Fruit fly (Drosophila melanogaster) whole organism, embryonic: Measurements from ENCODE around the gene Kmn1.
A peak's percentile ranks its signal among the peaks of the same experiment; 100 is the strongest.

Source experiments
- B-H1 ChIP-seq: fragments of 200-800 bp; sonication (Bioruptor generic); IDR thresholded peaks from 3 replicates; pipeline ENCODE4 v1.3.6; 2022; ENCODE audit warnings: missing biosample characterization, missing genetic modification characterization
- CG11247 ChIP-seq: fragments of 200-800 bp; sonication (Bioruptor generic); IDR thresholded peaks from 2 replicates; pipeline ENCODE4 v1.3.6; 2022; ENCODE audit warnings: missing biosample characterization, missing genetic modification characterization
- CG12071 ChIP-seq: fragments of 200-800 bp; sonication (Bioruptor generic); optimal IDR thresholded peaks from 3 replicates; lab custom pipeline; 2018; ENCODE audit warnings: missing biosample characterization, mild to moderate bottlenecking, missing genetic modification characterization
- CG13296 ChIP-seq: fragments of 200-800 bp; sonication (Bioruptor generic); optimal IDR thresholded peaks from 3 replicates; lab custom pipeline; 2018; ENCODE audit warnings: missing biosample characterization, mild to moderate bottlenecking, missing genetic modification characterization
- CG14050 ChIP-seq: fragments of 200-800 bp; sonication (Bioruptor generic); IDR thresholded peaks from 3 replicates; pipeline ENCODE4 v1.3.6; 2022; ENCODE audit warnings: missing biosample characterization, missing genetic modification characterization
- CG15269 ChIP-seq: fragments of 200-800 bp; sonication (Bioruptor generic); optimal IDR thresholded peaks from 2 replicates; lab custom pipeline; 2018; ENCODE audit warnings: missing biosample characterization, mild to moderate bottlenecking, missing genetic modification characterization, moderate library complexity
- CG16813 ChIP-seq: fragments of 200-800 bp; sonication (Bioruptor generic); IDR thresholded peaks from 3 replicates; pipeline ENCODE4 v1.3.6; 2022; ENCODE audit warnings: missing biosample characterization, missing genetic modification characterization; ENCODE audit not compliant: partially characterized antibody
- CG17829 ChIP-seq: fragments of 200-800 bp; optimal IDR thresholded peaks from 2 replicates; lab custom pipeline; 2019; ENCODE audit warnings: missing biosample characterization, mild to moderate bottlenecking, missing genetic modification characterization, moderate library complexity
- CG18619 ChIP-seq: fragments of 200-800 bp; sonication (Bioruptor generic); optimal IDR thresholded peaks from 3 replicates; lab custom pipeline; 2017; ENCODE audit warnings: missing biosample characterization, mild to moderate bottlenecking, missing genetic modification characterization
- CG2712 ChIP-seq: fragments of 200-800 bp; optimal IDR thresholded peaks from 3 replicates; lab custom pipeline; 2019; ENCODE audit warnings: missing biosample characterization, mild to moderate bottlenecking, missing genetic modification characterization, moderate library complexity
- CG34376 ChIP-seq: fragments of 200-800 bp; sonication (Bioruptor generic); optimal IDR thresholded peaks from 2 replicates; lab custom pipeline; 2018; ENCODE audit warnings: missing biosample characterization, mild to moderate bottlenecking, missing genetic modification characterization
- CG3726 ChIP-seq: fragments of 200-800 bp; sonication (Bioruptor generic); IDR thresholded peaks from 3 replicates; pipeline ENCODE4, ENCODE4 v1.3.6; 2022; ENCODE audit warnings: missing biosample characterization, missing genetic modification characterization
- CG4854 ChIP-seq: fragments of 200-800 bp; sonication (Bioruptor generic); optimal IDR thresholded peaks from 2 replicates; lab custom pipeline; 2016; ENCODE audit warnings: missing biosample characterization, missing genetic modification characterization, inconsistent platforms
- CG5180 ChIP-seq: fragments of 200-800 bp; sonication (Bioruptor generic); optimal IDR thresholded peaks from 3 replicates; lab custom pipeline; 2017; ENCODE audit warnings: missing biosample characterization, missing genetic modification characterization, mild to moderate bottlenecking, moderate library complexity, missing genetic modification reagents
- CG6683 ChIP-seq: fragments of 200-800 bp; sonication (Bioruptor generic); optimal IDR thresholded peaks from 2 replicates; lab custom pipeline; 2017; ENCODE audit warnings: missing biosample characterization, mild to moderate bottlenecking, missing genetic modification characterization, missing genetic modification reagents
- CG7271 ChIP-seq: fragments of 200-800 bp; sonication (Bioruptor generic); optimal IDR thresholded peaks from 2 replicates; lab custom pipeline; 2018; ENCODE audit warnings: missing biosample characterization, mild to moderate bottlenecking, missing genetic modification characterization, moderate library complexity
- CG8281 ChIP-seq: fragments of 200-800 bp; sonication (Bioruptor generic); optimal IDR thresholded peaks from 2 replicates; lab custom pipeline; 2018; ENCODE audit warnings: missing biosample characterization, mild to moderate bottlenecking, missing genetic modification characterization, moderate library complexity
- CG8944 ChIP-seq: fragments of 200-800 bp; sonication (Bioruptor generic); optimal IDR thresholded peaks from 3 replicates; lab custom pipeline; 2016; ENCODE audit warnings: missing biosample characterization, missing genetic modification characterization
- Chrac-16 ChIP-seq: fragments of 200-800 bp; sonication (Bioruptor generic); optimal IDR thresholded peaks from 3 replicates; lab custom pipeline; 2016; ENCODE audit warnings: missing biosample characterization, missing genetic modification characterization
- CkIIα-i1 ChIP-seq: fragments of 200-800 bp; sonication (Bioruptor generic); IDR thresholded peaks from 2 replicates; pipeline ENCODE4 v1.3.6; 2022; ENCODE audit warnings: missing biosample characterization, missing genetic modification characterization
- D19A ChIP-seq: fragments of 200-800 bp; optimal IDR thresholded peaks from 3 replicates; lab custom pipeline; 2019; ENCODE audit warnings: missing biosample characterization, mild to moderate bottlenecking, missing genetic modification characterization, moderate library complexity
- Drgx ChIP-seq: fragments of 200-800 bp; sonication (Bioruptor generic); IDR thresholded peaks from 2 replicates; pipeline ENCODE4 v1.3.6; 2022; ENCODE audit warnings: missing biosample characterization, missing genetic modification characterization
- HLH4C ChIP-seq: fragments of 200-800 bp; sonication (Bioruptor generic); IDR thresholded peaks from 3 replicates; pipeline ENCODE4 v1.3.6; 2022; ENCODE audit warnings: missing biosample characterization, missing genetic modification characterization; ENCODE audit not compliant: partially characterized antibody
- Hr51 ChIP-seq, 2 experiments: fragments of 200-800 bp; sonication (Bioruptor generic); optimal IDR thresholded peaks; 2 replicates in 1 of 2; 3 replicates in 1 of 2; lab custom pipeline; 2016 to 2018; ENCODE audit warnings: missing biosample characterization in 2 of 2, missing genetic modification characterization in 2 of 2, mild to moderate bottlenecking in 1 of 2, moderate library complexity in 1 of 2
- Hsf ChIP-seq: fragments of 200-800 bp; sonication (Bioruptor generic); optimal IDR thresholded peaks from 3 replicates; lab custom pipeline; 2016; ENCODE audit warnings: missing biosample characterization, missing genetic modification characterization
- Max ChIP-seq: fragments of 200-800 bp; sonication (Bioruptor generic); optimal IDR thresholded peaks from 2 replicates; lab custom pipeline; 2016; ENCODE audit warnings: missing biosample characterization, mild to moderate bottlenecking, missing genetic modification characterization
- Med ChIP-seq: fragments of 200-800 bp; sonication (Bioruptor generic); peaks from one replicate; lab custom pipeline; 2016; ENCODE audit warnings: missing biosample characterization, missing genetic modification characterization, mild to moderate bottlenecking, inconsistent platforms, moderate library complexity
- Nf-YC ChIP-seq: fragments of 200-800 bp; optimal IDR thresholded peaks from 3 replicates; lab custom pipeline; 2019; ENCODE audit warnings: missing biosample characterization, mild to moderate bottlenecking, missing genetic modification characterization, moderate library complexity
- Rx ChIP-seq: fragments of 200-800 bp; sonication (Bioruptor generic); IDR thresholded peaks from 2 replicates; pipeline ENCODE4 v1.3.6; 2022; ENCODE audit warnings: missing biosample characterization, missing genetic modification characterization
- TFAM ChIP-seq: fragments of 200-800 bp; sonication (Bioruptor generic); optimal IDR thresholded peaks from 2 replicates; lab custom pipeline; 2017; ENCODE audit warnings: missing biosample characterization, missing genetic modification characterization, inconsistent platforms
- ato ChIP-seq: fragments of 200-800 bp; sonication (Bioruptor generic); IDR thresholded peaks from 2 replicates; pipeline ENCODE4 v1.3.6; 2022; ENCODE audit warnings: missing biosample characterization, missing genetic modification characterization; ENCODE audit not compliant: partially characterized antibody
- emc ChIP-seq: fragments of 200-800 bp; sonication (Bioruptor generic); optimal IDR thresholded peaks from 2 replicates; lab custom pipeline; 2016; ENCODE audit warnings: missing biosample characterization, missing genetic modification characterization
- fd102C ChIP-seq: fragments of 200-800 bp; sonication (Bioruptor generic); optimal IDR thresholded peaks from 2 replicates; lab custom pipeline; 2018; ENCODE audit warnings: missing biosample characterization, mild to moderate bottlenecking, missing genetic modification characterization, moderate library complexity
- ftz-f1 ChIP-seq: fragments of 200-800 bp; sonication (Bioruptor generic); optimal IDR thresholded peaks from 2 replicates; lab custom pipeline; 2016; ENCODE audit warnings: missing biosample characterization, missing genetic modification characterization
- gce ChIP-seq: fragments of 200-800 bp; sonication (Bioruptor generic); IDR thresholded peaks from 3 replicates; pipeline ENCODE4 v1.3.6; 2022; ENCODE audit warnings: missing biosample characterization, missing genetic modification characterization
- gem ChIP-seq: fragments of 200-800 bp; sonication (Bioruptor generic); optimal IDR thresholded peaks from 2 replicates; lab custom pipeline; 2019; ENCODE audit warnings: missing biosample characterization, mild to moderate bottlenecking, missing genetic modification characterization, moderate library complexity
- gsb-n ChIP-seq: fragments of 200-800 bp; sonication (Bioruptor generic); optimal IDR thresholded peaks from 3 replicates; lab custom pipeline; 2018; ENCODE audit warnings: missing biosample characterization, mild to moderate bottlenecking, missing genetic modification characterization
- klu ChIP-seq: fragments of 200-800 bp; sonication (Bioruptor generic); IDR thresholded peaks from 2 replicates; pipeline ENCODE4 v1.3.6; 2022; ENCODE audit warnings: missing biosample characterization, missing genetic modification characterization
- mirr ChIP-seq: fragments of 200-800 bp; sonication (Bioruptor generic); optimal IDR thresholded peaks from 3 replicates; lab custom pipeline; 2018; ENCODE audit warnings: missing biosample characterization, mild to moderate bottlenecking, missing genetic modification characterization
- mld ChIP-seq: fragments of 200-800 bp; sonication (Bioruptor generic); IDR thresholded peaks from 3 replicates; pipeline ENCODE4 v1.3.6; 2022; ENCODE audit warnings: missing biosample characterization, missing genetic modification characterization; ENCODE audit not compliant: partially characterized antibody
- org-1 ChIP-seq: fragments of 200-800 bp; sonication (Bioruptor generic); optimal IDR thresholded peaks from 2 replicates; lab custom pipeline; 2017; ENCODE audit warnings: missing biosample characterization, missing genetic modification characterization
- otp ChIP-seq: fragments of 200-800 bp; sonication (Bioruptor generic); IDR thresholded peaks from 3 replicates; pipeline ENCODE4, ENCODE4 v1.3.6; 2022; ENCODE audit warnings: missing biosample characterization, missing genetic modification characterization
- peb ChIP-seq: fragments of 200-800 bp; sonication (Bioruptor generic); IDR thresholded peaks from 2 replicates; pipeline ENCODE4 v1.3.6; 2022; ENCODE audit warnings: missing biosample characterization, missing genetic modification characterization
- sd ChIP-seq: fragments of 200-800 bp; sonication (Bioruptor generic); optimal IDR thresholded peaks from 3 replicates; lab custom pipeline; 2018; ENCODE audit warnings: missing biosample characterization, mild to moderate bottlenecking, missing genetic modification characterization, moderate library complexity
- sens ChIP-seq: fragments of 200-800 bp; sonication (Bioruptor generic); peaks from one replicate; lab custom pipeline; 2016; ENCODE audit warnings: missing biosample characterization, missing genetic modification characterization
- sim ChIP-seq: fragments of 200-800 bp; sonication (Bioruptor generic); IDR thresholded peaks from 2 replicates; pipeline ENCODE4 v1.3.6; 2022; ENCODE audit warnings: missing biosample characterization, missing genetic modification characterization
- tio ChIP-seq: fragments of 200-800 bp; sonication (Bioruptor generic); optimal IDR thresholded peaks from 2 replicates; lab custom pipeline; 2017; ENCODE audit warnings: missing biosample characterization, missing genetic modification characterization, inconsistent platforms
- wek ChIP-seq: fragments of 200-800 bp; sonication (Bioruptor generic); optimal IDR thresholded peaks from 3 replicates; lab custom pipeline; 2018; ENCODE audit warnings: missing biosample characterization, mild to moderate bottlenecking, missing genetic modification characterization, moderate library complexity
- zfh1 ChIP-seq: fragments of 200-800 bp; sonication (Bioruptor generic); IDR thresholded peaks from 3 replicates; pipeline ENCODE4 v1.3.6; 2022; ENCODE audit warnings: missing biosample characterization, missing genetic modification characterization

Gene Kmn1

DNA sequence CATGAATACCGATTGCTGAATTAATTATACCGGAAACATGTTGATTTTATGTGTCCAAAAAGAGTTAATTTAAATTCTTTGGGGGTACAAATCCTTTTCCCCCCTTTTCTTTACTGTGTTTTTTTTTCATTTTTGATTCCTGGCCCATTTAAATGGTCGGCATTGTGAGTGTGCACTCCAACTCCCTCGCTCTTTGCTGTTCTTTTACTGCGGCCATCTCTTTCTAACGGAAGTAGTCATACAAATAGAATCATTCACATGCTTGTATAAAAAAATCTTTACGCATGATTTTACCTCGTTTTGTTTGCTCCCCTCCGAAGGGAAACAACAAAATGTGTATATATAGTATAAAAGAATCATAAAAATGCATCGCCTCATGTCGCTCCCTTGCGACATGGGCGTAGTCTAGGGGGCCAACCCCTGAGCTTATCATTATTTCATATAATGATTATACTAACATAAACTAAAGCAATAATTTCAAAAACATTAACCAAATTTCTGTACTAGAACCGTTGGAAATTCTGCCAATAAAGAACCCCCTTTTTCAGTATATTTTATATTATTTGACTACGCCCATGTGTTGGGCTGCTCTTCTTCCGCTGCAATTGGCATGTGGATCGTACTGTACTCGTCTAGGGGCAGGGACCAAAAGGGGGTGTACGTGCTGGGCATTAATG lies 44.1 kb downstream of the Kmn1 start (continued):
- TF ChIP-seq Max (GFP tag; lab: Kevin White, UChicago) (peak; percentile 65), CG16813 (GFP tag; lab: Robert Waterston, UW) (no peak), Chrac-16 (GFP tag; lab: Kevin White, UChicago) (peak; percentile 66), TFAM (GFP tag; lab: Kevin White, UChicago) (peak; percentile 43), ftz-f1 (GFP tag; lab: Kevin White, UChicago) (no peak), Med (peak; percentile 88), Hr51 (GFP tag; optimal IDR thresholded peaks at IDR 0.05; lab: Kevin White, UChicago) (peak; percentile 9 to 66), D19A (tag; lab: Kevin White, UChicago) (peak; percentile 85), CG34376 (GFP tag; lab: Kevin White, UChicago) (no peak), gsb-n (peak; percentile 89), peb (GFP tag; lab: Robert Waterston, UW) (peak; percentile 67), mirr (GFP tag; lab: Kevin White, UChicago) (no peak), sens (GFP tag; lab: Kevin White, UChicago) (peak; percentile 97), klu (GFP tag; lab: Robert Waterston, UW) (no peak), ato (GFP tag; lab: Robert Waterston, UW) (no peak), Nf-YC (tag; lab: Kevin White, UChicago) (peak; percentile 17), sim (GFP tag; lab: Robert Waterston, UW) (peak; percentile 75), org-1 (GFP tag; lab: Kevin White, UChicago) (peak; percentile 38), wek (GFP tag; lab: Kevin White, UChicago) (peak; percentile 47), CG5180 (GFP tag; lab: Kevin White, UChicago) (peak; percentile 60), CG14050 (peak; percentile 41; the same call in 1 of the 3 replicates), tio (GFP tag; lab: Kevin White, UChicago) (peak; percentile 78), CG8944 (GFP tag; lab: Kevin White, UChicago) (peak; percentile 25), HLH4C (no peak), CG17829 (peak; percentile 91), CG4854 (GFP tag; lab: Kevin White, UChicago) (peak; percentile 35), CG12071 (peak; percentile 38), emc (no peak), fd102C (no peak), gce (peak; percentile 62; the same call in 1 of the 3 replicates), CG7271 (tag; lab: Kevin White, UChicago) (no peak), CG6683 (peak; percentile 23), CG3726 (peak; percentile 77; the same call in 2 of the 3 replicates), B-H1 (GFP tag; lab: Robert Waterston, UW) (peak; percentile 28; the same call in 1 of the 3 replicates), Rx (peak; percentile 39; the same call in 1 of the 2 replicates), Hsf (peak; percentile 47), CG2712 (tag; lab: Kevin White, UChicago) (peak; percentile 93), CG18619 (GFP tag; lab: Kevin White, UChicago) (peak; percentile 64), otp (GFP tag; lab: Robert Waterston, UW) (peak; percentile 74), CkIIα-i1 (GFP tag; lab: Robert Waterston, UW) (no peak), CG13296 (GFP tag; lab: Kevin White, UChicago) (peak; percentile 19), CG11247 (GFP tag; lab: Robert Waterston, UW) (peak; percentile 59; the same call in 1 of the 2 replicates), gem (tag; lab: Kevin White, UChicago) (peak; percentile 89), CG8281 (tag; lab: Kevin White, UChicago) (peak; percentile 57), sd (tag; lab: Kevin White, UChicago) (no peak), mld (no peak), zfh1 (GFP tag; lab: Robert Waterston, UW) (peak; percentile 86; the same call in 2 of the 3 replicates), Drgx (GFP tag; lab: Robert Waterston, UW) (peak; percentile 79), CG15269 (peak; percentile 66)
